Fruit fly (Drosophila melanogaster) whole organism, pupa: ENCODE measurements around the gene NP15.6.

ENCODE experiments used
- CG10348 ChIP-seq: fragments of 200-800 bp; sonication (Bioruptor generic); IDR thresholded peaks from 2 replicates; pipeline ENCODE4 v1.3.6; 2022; ENCODE audit warnings: missing biosample characterization, missing genetic modification characterization
- CG13204 ChIP-seq: fragments of 200-800 bp; sonication (Bioruptor generic); optimal IDR thresholded peaks from 2 replicates; lab custom pipeline; 2018; ENCODE audit warnings: missing biosample characterization, mild to moderate bottlenecking, missing genetic modification characterization, moderate library complexity
- CG15710 ChIP-seq: fragments of 200-800 bp; sonication (Bioruptor generic); optimal IDR thresholded peaks from 2 replicates; lab custom pipeline; 2018; ENCODE audit warnings: missing biosample characterization, mild to moderate bottlenecking, missing genetic modification characterization, moderate library complexity
- CG17806 ChIP-seq: fragments of 200-800 bp; sonication (Bioruptor generic); optimal IDR thresholded peaks from 2 replicates; lab custom pipeline; 2018; ENCODE audit warnings: missing biosample characterization, mild to moderate bottlenecking, missing genetic modification characterization, moderate library complexity
- CG4496 ChIP-seq: fragments of 200-800 bp; sonication (Bioruptor generic); IDR thresholded peaks from 3 replicates; pipeline ENCODE4 v1.3.6; 2022; ENCODE audit warnings: missing biosample characterization, missing genetic modification characterization
- CG8159 ChIP-seq: fragments of 200-800 bp; sonication (Bioruptor generic); optimal IDR thresholded peaks from 3 replicates; lab custom pipeline; 2018; ENCODE audit warnings: missing biosample characterization, mild to moderate bottlenecking, missing genetic modification characterization, moderate library complexity
- EcR ChIP-seq: fragments of 200-800 bp; sonication (Bioruptor generic); optimal IDR thresholded peaks from 3 replicates; lab custom pipeline; 2019; ENCODE audit warnings: missing biosample characterization, missing genetic modification characterization, mild to moderate bottlenecking, moderate library complexity, missing genetic modification reagents
- Pif1A ChIP-seq: fragments of 200-800 bp; sonication (Bioruptor generic); optimal IDR thresholded peaks from 3 replicates; lab custom pipeline; 2016; ENCODE audit warnings: missing biosample characterization, missing genetic modification characterization
- Snoo ChIP-seq: fragments of 200-800 bp; sonication (Bioruptor generic); optimal IDR thresholded peaks from 3 replicates; lab custom pipeline; 2017; ENCODE audit warnings: missing biosample characterization, mild to moderate bottlenecking, missing genetic modification characterization, inconsistent platforms
- fd96Ca ChIP-seq: fragments of 200-800 bp; sonication (Bioruptor generic); IDR thresholded peaks from 3 replicates; pipeline ENCODE4 v1.3.6; 2022; ENCODE audit warnings: missing biosample characterization, missing genetic modification characterization
- gl ChIP-seq: fragments of 200-800 bp; sonication (Bioruptor generic); optimal IDR thresholded peaks from 2 replicates; lab custom pipeline; 2018; ENCODE audit warnings: missing biosample characterization, mild to moderate bottlenecking, missing genetic modification characterization
- rn ChIP-seq: fragments of 200-800 bp; sonication (Bioruptor generic); IDR thresholded peaks from 2 replicates; pipeline ENCODE4 v1.3.6; 2022; ENCODE audit warnings: missing biosample characterization, missing genetic modification characterization

DNA sequence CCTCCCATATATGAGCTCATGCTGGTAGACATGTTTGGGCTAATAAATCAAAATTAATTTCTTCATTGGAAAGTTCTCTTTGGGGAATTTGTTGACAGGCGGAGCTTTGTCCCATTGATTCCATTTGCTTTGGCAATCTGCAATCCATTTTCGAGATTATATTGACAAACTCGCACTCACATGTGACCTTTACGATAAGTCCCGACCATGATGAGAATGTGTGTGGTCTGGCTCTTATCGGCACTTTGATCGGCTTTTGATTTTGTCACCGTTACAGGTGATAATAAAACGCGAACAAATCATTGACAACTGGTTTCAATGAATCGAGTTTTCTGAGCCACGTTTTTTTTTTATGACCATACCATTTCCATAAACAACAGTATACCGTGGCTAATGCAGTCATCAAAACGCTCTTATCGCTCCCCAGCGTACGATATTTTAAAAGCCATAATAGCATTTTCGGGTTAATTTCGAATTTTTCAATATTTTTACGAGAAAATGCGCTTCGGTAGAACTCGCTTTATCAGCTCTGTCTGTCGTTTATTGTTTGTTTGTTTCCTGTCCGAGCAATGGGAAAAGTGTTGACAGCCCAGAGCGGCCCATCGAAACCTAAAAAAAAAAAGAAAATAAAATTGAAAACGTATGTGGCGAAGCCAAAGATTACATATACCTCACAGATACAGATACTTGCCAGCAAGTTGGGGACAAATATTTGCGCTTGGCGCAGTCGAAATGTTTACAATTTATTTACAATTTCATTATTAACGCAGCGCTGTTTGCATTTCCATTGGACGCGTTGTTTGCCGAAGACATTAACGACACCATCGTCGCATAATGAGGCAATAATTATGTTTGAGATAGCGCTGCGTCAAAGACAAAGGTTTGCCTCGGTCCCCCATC lies 29.5 kb upstream of the NP15.6 start:
- no peak for TF ChIP-seq fd96Ca
- TF ChIP-seq Snoo, result no peak
- no peak for TF ChIP-seq CG10348 (GFP tag; lab: Robert Waterston, UW)
- no peak for TF ChIP-seq rn
- TF ChIP-seq CG8159, result no peak
- TF ChIP-seq CG13204, result peak; percentile 12
- TF ChIP-seq EcR (GFP tag; lab: Kevin White, UChicago), result no peak
- TF ChIP-seq CG15710, result no peak
- TF ChIP-seq gl (tag; lab: Kevin White, UChicago), result no peak
- TF ChIP-seq Pif1A, result no peak
- TF ChIP-seq CG4496 (GFP tag; lab: Robert Waterston, UW), result no peak
- no peak for TF ChIP-seq CG17806 (tag; lab: Kevin White, UChicago)
